Worm (Caenorhabditis elegans): Measurements from ENCODE around the gene zig-6.

DNA sequence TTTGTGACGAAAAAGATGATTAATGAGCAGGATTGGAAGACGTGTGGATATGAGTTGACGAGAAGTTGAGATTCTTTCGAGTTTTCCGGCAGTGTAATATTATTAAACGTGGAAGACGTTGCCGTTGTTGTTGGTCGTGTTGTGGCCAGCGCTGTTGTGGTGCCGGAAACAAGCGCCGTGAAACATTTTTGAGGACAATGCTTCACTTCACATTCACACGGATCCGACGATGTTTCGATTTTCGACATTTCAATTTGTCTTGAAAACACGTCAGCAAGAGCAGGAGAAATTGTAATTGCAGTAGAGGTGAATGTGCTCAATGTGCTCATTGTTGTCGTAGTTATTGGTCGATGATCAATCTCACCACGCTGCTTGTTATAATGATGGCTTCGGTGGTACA, 20.1 kb downstream of the zig-6 start:
- TF ChIP-seq nhr-232 (tag; optimal IDR thresholded peaks at IDR 0.05), result no peak
- TF ChIP-seq pha-4 (tag; optimal IDR thresholded peaks at IDR 0.05), result no peak
- TF ChIP-seq fax-1 (tag; optimal IDR thresholded peaks at IDR 0.05), result no peak
- TF ChIP-seq sox-4 (tag; optimal IDR thresholded peaks at IDR 0.05), result no peak
- TF ChIP-seq ama-1 (optimal IDR thresholded peaks at IDR 0.05), result no peak
- no peak for TF ChIP-seq mec-3 (tag; optimal IDR thresholded peaks at IDR 0.05; ENCODE audit: borderline replicate concordance)
- TF ChIP-seq nhr-11 (tag; optimal IDR thresholded peaks at IDR 0.05), result no peak
- no peak for TF ChIP-seq ceh-6 (GFP tag; optimal IDR thresholded peaks at IDR 0.05)
- no peak for TF ChIP-seq hlh-8 (tag; optimal IDR thresholded peaks at IDR 0.05)
- TF ChIP-seq tbx-2 (tag; optimal IDR thresholded peaks at IDR 0.05), result no peak
- no peak for TF ChIP-seq K02D7.2 (tag; optimal IDR thresholded peaks at IDR 0.05)
